Fruit fly (Drosophila melanogaster) whole organism, embryonic: ENCODE results near the gene CG7065.
A peak's percentile ranks its signal among the peaks of the same experiment; 100 is the strongest.

ENCODE experiments used
- Abd-B ChIP-seq: fragments of 200-800 bp; sonication (Bioruptor generic); optimal IDR thresholded peaks from 2 replicates; lab custom pipeline; 2018; ENCODE audit warnings: missing biosample characterization, mild to moderate bottlenecking, missing genetic modification characterization, moderate library complexity
- B-H2 ChIP-seq: fragments of 200-800 bp; sonication (Bioruptor generic); optimal IDR thresholded peaks from 2 replicates; lab custom pipeline; 2018; ENCODE audit warnings: missing biosample characterization, mild to moderate bottlenecking, missing genetic modification characterization
- CG11398 ChIP-seq: fragments of 200-800 bp; sonication (Bioruptor generic); optimal IDR thresholded peaks from 2 replicates; lab custom pipeline; 2016; ENCODE audit warnings: missing biosample characterization, missing genetic modification characterization
- CG11456 ChIP-seq: fragments of 200-800 bp; sonication (Bioruptor generic); IDR thresholded peaks from 3 replicates; pipeline ENCODE4 v1.3.6; 2022; ENCODE audit warnings: missing biosample characterization, missing genetic modification characterization
- CG13296 ChIP-seq: fragments of 200-800 bp; sonication (Bioruptor generic); optimal IDR thresholded peaks from 3 replicates; lab custom pipeline; 2018; ENCODE audit warnings: missing biosample characterization, mild to moderate bottlenecking, missing genetic modification characterization
- CG14965 ChIP-seq: fragments of 200-800 bp; sonication (Bioruptor generic); optimal IDR thresholded peaks from 2 replicates; lab custom pipeline; 2016; ENCODE audit warnings: missing biosample characterization, missing genetic modification characterization, borderline replicate concordance
- CG15479 ChIP-seq: fragments of 200-800 bp; sonication (Bioruptor generic); optimal IDR thresholded peaks from 3 replicates; lab custom pipeline; 2019; ENCODE audit warnings: missing biosample characterization, mild to moderate bottlenecking, missing genetic modification characterization, moderate library complexity
- CG15601 ChIP-seq: fragments of 200-800 bp; sonication (Bioruptor generic); optimal IDR thresholded peaks from 3 replicates; lab custom pipeline; 2019; ENCODE audit warnings: missing biosample characterization, mild to moderate bottlenecking, missing genetic modification characterization, moderate library complexity
- CG1602 ChIP-seq: fragments of 200-800 bp; sonication (Bioruptor generic); optimal IDR thresholded peaks from 3 replicates; lab custom pipeline; 2016; ENCODE audit warnings: missing biosample characterization, missing genetic modification characterization
- CG17186 ChIP-seq: fragments of 200-800 bp; sonication (Bioruptor generic); optimal IDR thresholded peaks from 3 replicates; lab custom pipeline; 2017; ENCODE audit warnings: missing biosample characterization, missing genetic modification reagents, missing genetic modification characterization
- CG17612 ChIP-seq: fragments of 200-800 bp; sonication (Bioruptor generic); IDR thresholded peaks from 2 replicates; pipeline ENCODE4 v1.3.6; 2022; ENCODE audit warnings: missing biosample characterization, missing genetic modification characterization
- CG1832 ChIP-seq: fragments of 200-800 bp; sonication (Bioruptor generic); optimal IDR thresholded peaks from 2 replicates; lab custom pipeline; 2017; ENCODE audit warnings: missing biosample characterization, mild to moderate bottlenecking, missing genetic modification characterization, inconsistent platforms
- CG18619 ChIP-seq: fragments of 200-800 bp; sonication (Bioruptor generic); optimal IDR thresholded peaks from 3 replicates; lab custom pipeline; 2017; ENCODE audit warnings: missing biosample characterization, mild to moderate bottlenecking, missing genetic modification characterization
- CG2889 ChIP-seq: fragments of 200-800 bp; sonication (Bioruptor generic); IDR thresholded peaks from 3 replicates; pipeline ENCODE4 v1.3.6; 2022; ENCODE audit warnings: missing biosample characterization, missing genetic modification characterization
- CG30020 ChIP-seq: fragments of 200-800 bp; optimal IDR thresholded peaks from 2 replicates; lab custom pipeline; 2019; ENCODE audit warnings: missing biosample characterization, mild to moderate bottlenecking, missing genetic modification characterization, moderate library complexity
- CG31224 ChIP-seq: fragments of 200-800 bp; sonication (Bioruptor generic); IDR thresholded peaks from 2 replicates; pipeline ENCODE4 v1.3.6; 2022; ENCODE audit warnings: missing biosample characterization, missing genetic modification characterization
- CG31365 ChIP-seq: fragments of 200-800 bp; sonication (Bioruptor generic); optimal IDR thresholded peaks from 2 replicates; lab custom pipeline; 2018; ENCODE audit warnings: missing biosample characterization, mild to moderate bottlenecking, missing genetic modification characterization
- CG8281 ChIP-seq: fragments of 200-800 bp; sonication (Bioruptor generic); optimal IDR thresholded peaks from 2 replicates; lab custom pipeline; 2018; ENCODE audit warnings: missing biosample characterization, mild to moderate bottlenecking, missing genetic modification characterization, moderate library complexity
- CG9876 ChIP-seq: fragments of 200-800 bp; sonication (Bioruptor generic); optimal IDR thresholded peaks from 2 replicates; lab custom pipeline; 2016; ENCODE audit warnings: missing biosample characterization, missing genetic modification characterization
- Deaf1 ChIP-seq: fragments of 200-800 bp; optimal IDR thresholded peaks from 3 replicates; lab custom pipeline; 2019; ENCODE audit warnings: missing biosample characterization, mild to moderate bottlenecking, missing genetic modification characterization, moderate library complexity
- Dek ChIP-seq: fragments of 200-800 bp; sonication (Bioruptor generic); optimal IDR thresholded peaks from 3 replicates; lab custom pipeline; 2019; ENCODE audit warnings: missing biosample characterization, mild to moderate bottlenecking, missing genetic modification characterization, moderate library complexity
- Doc2 ChIP-seq: fragments of 200-800 bp; sonication (Bioruptor generic); IDR thresholded peaks from 2 replicates; pipeline ENCODE4 v1.3.6; 2022; ENCODE audit warnings: missing biosample characterization, missing genetic modification characterization
- Dp ChIP-seq: fragments of 200-800 bp; sonication (Bioruptor generic); optimal IDR thresholded peaks from 2 replicates; lab custom pipeline; 2018; ENCODE audit warnings: missing biosample characterization, mild to moderate bottlenecking, missing genetic modification characterization, moderate library complexity
- Dref ChIP-seq: fragments of 200-800 bp; sonication (Bioruptor generic); IDR thresholded peaks from 2 replicates; pipeline ENCODE4 v1.3.6; 2022; ENCODE audit warnings: missing biosample characterization, missing genetic modification characterization
- E2f2 ChIP-seq: fragments of 200-800 bp; sonication (Bioruptor generic); IDR thresholded peaks from 2 replicates; pipeline ENCODE4 v1.3.6; 2022; ENCODE audit warnings: missing biosample characterization, missing genetic modification characterization
- ERR ChIP-seq: fragments of 200-800 bp; sonication (Bioruptor generic); optimal IDR thresholded peaks from 2 replicates; lab custom pipeline; 2016; ENCODE audit warnings: missing biosample characterization, missing genetic modification characterization
- Eip74EF ChIP-seq, 2 experiments: fragments of 200-800 bp in 1 of 2; fragments of >200 bp in 1 of 2; sonication (Bioruptor generic) in 1 of 2; optimal IDR thresholded peaks; 2 replicates each; lab custom pipeline; 2017 to 2019; ENCODE audit warnings: missing biosample characterization in 2 of 2, missing genetic modification characterization in 2 of 2, mild to moderate bottlenecking in 1 of 2, moderate library complexity in 1 of 2
- Fer3 ChIP-seq: fragments of 200-800 bp; sonication (Bioruptor generic); optimal IDR thresholded peaks from 2 replicates; lab custom pipeline; 2018; ENCODE audit warnings: missing biosample characterization, mild to moderate bottlenecking, missing genetic modification characterization, moderate library complexity
- HLH4C ChIP-seq: fragments of 200-800 bp; sonication (Bioruptor generic); IDR thresholded peaks from 3 replicates; pipeline ENCODE4 v1.3.6; 2022; ENCODE audit warnings: missing biosample characterization, missing genetic modification characterization; ENCODE audit not compliant: partially characterized antibody
- Hand ChIP-seq: fragments of 200-800 bp; sonication (Bioruptor generic); optimal IDR thresholded peaks from 2 replicates; lab custom pipeline; 2017; ENCODE audit warnings: mild to moderate bottlenecking, missing biosample characterization, missing genetic modification reagents, missing genetic modification characterization
- Hr78 ChIP-seq, 2 experiments: fragments of 200-800 bp in 1 of 2; fragments of >200 bp in 1 of 2; sonication (Bioruptor generic) in 1 of 2; optimal IDR thresholded peaks; 2 replicates each; lab custom pipeline; 2017 to 2019; ENCODE audit warnings: missing biosample characterization in 2 of 2, missing genetic modification characterization in 2 of 2, mild to moderate bottlenecking in 1 of 2, moderate library complexity in 1 of 2
- Mes4 ChIP-seq: fragments of 200-800 bp; sonication (Bioruptor generic); optimal IDR thresholded peaks from 2 replicates; lab custom pipeline; 2016; ENCODE audit warnings: missing biosample characterization, missing genetic modification characterization
- NK7.1 ChIP-seq: fragments of 200-800 bp; sonication (Bioruptor generic); optimal IDR thresholded peaks from 3 replicates; lab custom pipeline; 2016; ENCODE audit warnings: missing biosample characterization, missing genetic modification characterization
- Xbp1 ChIP-seq: fragments of 200-800 bp; sonication (Bioruptor generic); optimal IDR thresholded peaks from 3 replicates; lab custom pipeline; 2016; ENCODE audit warnings: missing biosample characterization, mild to moderate bottlenecking, missing genetic modification characterization
- ap ChIP-seq: fragments of 200-800 bp; sonication (Bioruptor generic); IDR thresholded peaks from 2 replicates; pipeline ENCODE4 v1.3.6; 2022; ENCODE audit warnings: missing biosample characterization, missing genetic modification characterization
- crol ChIP-seq: fragments of 200-800 bp; sonication (Bioruptor generic); IDR thresholded peaks from 2 replicates; pipeline ENCODE4 v1.3.6; 2022; ENCODE audit warnings: missing biosample characterization, missing genetic modification characterization
- danr ChIP-seq: fragments of 200-800 bp; sonication (Bioruptor generic); IDR thresholded peaks from 2 replicates; pipeline ENCODE4 v1.3.6; 2022; ENCODE audit warnings: missing biosample characterization, missing genetic modification characterization
- emc ChIP-seq: fragments of 200-800 bp; sonication (Bioruptor generic); optimal IDR thresholded peaks from 2 replicates; lab custom pipeline; 2016; ENCODE audit warnings: missing biosample characterization, missing genetic modification characterization
- lab ChIP-seq: fragments of 200-800 bp; sonication (Bioruptor generic); optimal IDR thresholded peaks from 3 replicates; lab custom pipeline; 2017; ENCODE audit warnings: missing biosample characterization, missing genetic modification characterization, mild to moderate bottlenecking, moderate library complexity, missing genetic modification reagents
- pan ChIP-seq, 4 experiments: fragments of >200 bp in 3 of 4; fragments of 200-800 bp in 1 of 4; sonication (Bioruptor generic) in 1 of 4; optimal IDR thresholded peaks in 3 of 4; IDR thresholded peaks in 1 of 4; 2 replicates each; pipeline versions ENCODE4 v1.3.6 to Lab custom; 2017 to 2022; ENCODE audit warnings: missing biosample characterization in 2 of 4, missing genetic modification characterization in 2 of 4, mixed read lengths in 1 of 4
- pb ChIP-seq: fragments of 200-800 bp; sonication (Bioruptor generic); optimal IDR thresholded peaks from 3 replicates; lab custom pipeline; 2016; ENCODE audit warnings: missing biosample characterization, missing genetic modification characterization
- salm ChIP-seq: fragments of 200-800 bp; sonication (Bioruptor generic); optimal IDR thresholded peaks from 2 replicates; lab custom pipeline; 2018; ENCODE audit warnings: missing biosample characterization, mild to moderate bottlenecking, missing genetic modification characterization
- so ChIP-seq: fragments of 200-800 bp; sonication (Bioruptor generic); IDR thresholded peaks from 3 replicates; pipeline ENCODE4 v1.3.6; 2022; ENCODE audit warnings: missing biosample characterization, missing genetic modification characterization
- stwl ChIP-seq: fragments of 200-800 bp; sonication (Bioruptor generic); optimal IDR thresholded peaks from 3 replicates; lab custom pipeline; 2018; ENCODE audit warnings: missing biosample characterization, mild to moderate bottlenecking, missing genetic modification characterization, moderate library complexity
- tna ChIP-seq: fragments of 200-800 bp; sonication (Bioruptor generic); IDR thresholded peaks from 2 replicates; pipeline ENCODE4 v1.3.6; 2022; ENCODE audit warnings: missing biosample characterization, missing genetic modification characterization; ENCODE audit not compliant: partially characterized antibody
- usp ChIP-seq: fragments of >200 bp; optimal IDR thresholded peaks from 2 replicates; lab custom pipeline; 2017; ENCODE audit warnings: missing biosample characterization, missing genetic modification characterization
- vvl ChIP-seq: fragments of 200-800 bp; sonication (Bioruptor generic); IDR thresholded peaks from 2 replicates; pipeline ENCODE4 v1.3.6; 2022; ENCODE audit warnings: missing biosample characterization, missing genetic modification characterization
- zen ChIP-seq: fragments of 200-800 bp; sonication (Bioruptor generic); optimal IDR thresholded peaks from 3 replicates; lab custom pipeline; 2018; ENCODE audit warnings: missing biosample characterization, mild to moderate bottlenecking, missing genetic modification characterization, moderate library complexity

CG7065 gene

dm6 chrX:9109072-9109844 is 33.0 kb upstream of the CG7065 start (continued):
- TF ChIP-seq CG18619 (GFP tag; lab: Kevin White, UChicago) (peak; percentile 48), Dek (tag; lab: Kevin White, UChicago) (peak; percentile 37), Fer3 (tag; lab: Kevin White, UChicago) (peak; percentile 18), CG11456 (GFP tag; lab: Robert Waterston, UW) (no peak), stwl (peak; percentile 18), CG13296 (GFP tag; lab: Kevin White, UChicago) (peak; percentile 6), crol (no peak), CG8281 (tag; lab: Kevin White, UChicago) (no peak), E2f2 (GFP tag; lab: Robert Waterston, UW) (peak; percentile 29; the same call in 1 of the 2 replicates), CG11398 (GFP tag; lab: Kevin White, UChicago) (no peak), CG14965 (no peak), pan (optimal IDR thresholded peaks at IDR 0.05; lab: Kevin White, UChicago) (no peak), pan (GFP tag; optimal IDR thresholded peaks at IDR 0.05 in 1 of 2, IDR thresholded peaks at IDR 0.05 in 1 of 2) (peak in 1 of 2 experiments; percentile 44), CG1602 (GFP tag; lab: Kevin White, UChicago) (peak; percentile 52), CG31224 (no peak), so (GFP tag; lab: Robert Waterston, UW) (no peak), CG15601 (peak; percentile 31), Hand (GFP tag; lab: Kevin White, UChicago) (no peak), tna (no peak), Doc2 (GFP tag; lab: Robert Waterston, UW) (no peak), CG17612 (GFP tag; lab: Robert Waterston, UW) (no peak), emc (GFP tag; lab: Kevin White, UChicago) (peak; percentile 4), CG15479 (peak; percentile 75), Dref (GFP tag; lab: Robert Waterston, UW) (no peak), danr (GFP tag; lab: Robert Waterston, UW) (peak; percentile 43; the same call in 1 of the 2 replicates), Deaf1 (tag; lab: Kevin White, UChicago) (no peak), Mes4 (GFP tag; lab: Kevin White, UChicago) (no peak), Xbp1 (GFP tag; lab: Kevin White, UChicago) (peak; percentile 61), salm (tag; lab: Kevin White, UChicago) (no peak), pb (peak; percentile 50), Hr78 (GFP tag; optimal IDR thresholded peaks at IDR 0.05; lab: Kevin White, UChicago) (no peak), ERR (GFP tag; lab: Kevin White, UChicago) (no peak), usp (no peak), lab (GFP tag; lab: Kevin White, UChicago) (peak; percentile 34), HLH4C (GFP tag; lab: Robert Waterston, UW) (no peak), Abd-B (GFP tag; lab: Kevin White, UChicago) (peak; percentile 68), NK7.1 (no peak), CG31365 (tag; lab: Kevin White, UChicago) (peak; percentile 65), Dp (GFP tag; lab: Kevin White, UChicago) (peak; percentile 53), ap (GFP tag; lab: Robert Waterston, UW) (no peak), CG2889 (GFP tag; lab: Robert Waterston, UW) (no peak), CG30020 (tag; lab: Kevin White, UChicago) (peak; percentile 51), vvl (GFP tag; lab: Robert Waterston, UW) (peak; percentile 57), Eip74EF (GFP tag; optimal IDR thresholded peaks at IDR 0.05; lab: Kevin White, UChicago) (peak in 1 of 2 experiments; percentile 1), CG1832 (GFP tag; lab: Kevin White, UChicago) (peak; percentile 52), CG9876 (no peak), CG17186 (peak; percentile 10), zen (tag; lab: Kevin White, UChicago) (peak; percentile 46), B-H2 (no peak)
